Fruit fly (Drosophila melanogaster) S2 (cell line): ENCODE data around the gene Xpac.

Experiments
- CG8478 ChIP-seq: fragments of >200 bp; optimal IDR thresholded peaks from 2 replicates; lab custom pipeline; 2018
- CTCF ChIP-seq, 2 experiments: fragments of >200 bp; optimal IDR thresholded peaks; 2 replicates each; lab custom pipeline; 2018

- TF ChIP-seq CG8478 (lab: Kevin White, UChicago) (no peak), CTCF (optimal IDR thresholded peaks at IDR 0.05; lab: Kevin White, UChicago) (no peak)
Observed at dm6 chrX:4075430-4075829, 28.6 kb downstream of the Xpac start, which contains the start of gene CG43689.
